Fruit fly (Drosophila melanogaster): Measurements from ENCODE around the gene CG17202.

The CG17202 gene

dm6 chr3R:12384274-12384673 is 38.3 kb upstream of the CG17202 start:
- no peak for TF ChIP-seq h (optimal IDR thresholded peaks at IDR 0.05)
- TF ChIP-seq ttk (optimal IDR thresholded peaks at IDR 0.05) = no peak
- TF ChIP-seq psq (optimal IDR thresholded peaks at IDR 0.05) = no peak
- TF ChIP-seq insv (optimal IDR thresholded peaks at IDR 0.05) = no peak
- TF ChIP-seq Sin3A (optimal IDR thresholded peaks at IDR 0.05) = no peak
- TF ChIP-seq Myc (optimal IDR thresholded peaks at IDR 0.05) = no peak

DNA sequence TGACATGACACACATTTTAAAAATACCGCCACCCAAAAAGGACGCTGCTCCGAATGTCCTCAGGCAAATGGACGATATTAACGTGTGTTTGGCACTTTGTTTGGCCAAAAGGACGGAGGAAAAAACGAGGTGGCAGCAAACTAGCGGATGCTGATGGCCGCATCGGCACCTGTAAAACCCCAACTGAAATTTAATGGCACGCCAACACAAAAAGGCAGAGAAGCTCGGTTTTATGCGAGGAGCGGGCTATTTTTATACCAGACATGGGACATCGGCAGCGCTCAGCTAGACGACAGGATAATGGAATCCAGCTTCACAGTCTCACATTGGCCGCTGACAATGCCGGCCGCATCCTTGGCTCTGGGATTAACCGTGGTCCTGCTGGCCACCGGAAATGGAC is 36.6 kb upstream of the CG17202 start, which contains the start of gene Sol1:
Sol1 (plus strand) TSS at position 301 of the 400 bp plus-strand sequence.
- TF ChIP-seq Myc (optimal IDR thresholded peaks at IDR 0.05) (no peak), insv (optimal IDR thresholded peaks at IDR 0.05) (no peak), psq (optimal IDR thresholded peaks at IDR 0.05) (no peak), h (optimal IDR thresholded peaks at IDR 0.05) (no peak), Sin3A (optimal IDR thresholded peaks at IDR 0.05) (no peak), ttk (optimal IDR thresholded peaks at IDR 0.05) (no peak)

- no peak for TF ChIP-seq insv (optimal IDR thresholded peaks at IDR 0.05)
- TF ChIP-seq Myc (optimal IDR thresholded peaks at IDR 0.05) = no peak
- no peak for TF ChIP-seq ttk (optimal IDR thresholded peaks at IDR 0.05)
- no peak for TF ChIP-seq psq (optimal IDR thresholded peaks at IDR 0.05)
- TF ChIP-seq Sin3A (optimal IDR thresholded peaks at IDR 0.05) = no peak
- no peak for TF ChIP-seq h (optimal IDR thresholded peaks at IDR 0.05)
Observed at dm6 chr3R:12386965-12387364, 35.6 kb upstream of the CG17202 start, which contains the start of gene CG33098. Gene CG33098, plus strand, starts transcription at chr3R:12387188.

- TF ChIP-seq h (optimal IDR thresholded peaks at IDR 0.05) = no peak
- TF ChIP-seq Sin3A (optimal IDR thresholded peaks at IDR 0.05) = no peak
- TF ChIP-seq ttk (optimal IDR thresholded peaks at IDR 0.05) = no peak
- TF ChIP-seq Myc (optimal IDR thresholded peaks at IDR 0.05) = no peak
- no peak for TF ChIP-seq insv (optimal IDR thresholded peaks at IDR 0.05)
- no peak for TF ChIP-seq psq (optimal IDR thresholded peaks at IDR 0.05)
Observed at dm6 chr3R:12395880-12396279, 26.7 kb upstream of the CG17202 start, which contains the start of the genes CG10096 and CG10097. Gene CG10096, minus strand, starts transcription at chr3R:12395980. Gene CG10097, minus strand, starts transcription at chr3R:12395980.

dm6 chr3R:12398054-12398453 is 24.5 kb upstream of the CG17202 start:
- TF ChIP-seq psq (optimal IDR thresholded peaks at IDR 0.05) (no peak), Myc (optimal IDR thresholded peaks at IDR 0.05) (no peak), Sin3A (optimal IDR thresholded peaks at IDR 0.05) (no peak), h (optimal IDR thresholded peaks at IDR 0.05) (no peak), insv (optimal IDR thresholded peaks at IDR 0.05) (no peak), ttk (optimal IDR thresholded peaks at IDR 0.05) (no peak)

dm6 chr3R:12398620-12399247 is 23.8 kb upstream of the CG17202 start, which contains the start of gene Cyp9f3:
Gene Cyp9f3, minus strand, starts transcription at chr3R:12398929.
- TF ChIP-seq h (optimal IDR thresholded peaks at IDR 0.05) (no peak), ttk (optimal IDR thresholded peaks at IDR 0.05) (no peak), insv (optimal IDR thresholded peaks at IDR 0.05) (no peak), psq (optimal IDR thresholded peaks at IDR 0.05) (no peak), Myc (optimal IDR thresholded peaks at IDR 0.05) (no peak), Sin3A (optimal IDR thresholded peaks at IDR 0.05) (no peak)

DNA sequence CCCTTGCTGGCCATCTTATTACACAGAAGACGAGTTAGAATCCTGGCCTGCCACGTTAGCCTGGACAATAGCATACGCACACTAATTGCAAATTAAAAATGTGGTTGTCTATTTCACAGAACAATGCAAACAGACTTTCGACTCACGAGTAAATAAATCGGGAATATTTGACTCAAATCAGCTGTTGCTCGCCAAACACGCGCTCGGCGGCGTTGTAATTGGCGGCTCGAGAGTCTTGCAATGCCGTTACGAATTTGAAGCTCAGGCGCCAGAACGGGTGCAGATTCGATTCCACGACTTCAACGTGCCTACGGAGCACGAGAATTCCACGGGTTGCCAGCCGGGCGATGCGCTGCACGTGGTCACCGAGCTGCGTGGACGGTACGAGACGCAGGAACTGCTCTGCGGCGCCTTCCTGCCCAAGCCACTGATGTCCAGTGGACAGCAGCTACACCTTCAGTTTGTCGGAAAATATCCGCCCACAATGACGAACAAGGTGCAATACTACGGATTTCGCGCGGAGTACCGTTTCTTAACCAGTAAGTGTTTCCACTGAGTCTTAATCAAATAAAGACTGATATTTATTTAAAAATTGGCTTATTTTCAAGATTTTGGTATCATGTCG is 20.8 kb upstream of the CG17202 start, which contains the start of gene DNAlig3:
DNAlig3 (minus strand) TSS at position 168 of the 625 bp plus-strand sequence.
- TF ChIP-seq psq (optimal IDR thresholded peaks at IDR 0.05) = no peak
- TF ChIP-seq insv (optimal IDR thresholded peaks at IDR 0.05) = peak; percentile 84

DNA sequence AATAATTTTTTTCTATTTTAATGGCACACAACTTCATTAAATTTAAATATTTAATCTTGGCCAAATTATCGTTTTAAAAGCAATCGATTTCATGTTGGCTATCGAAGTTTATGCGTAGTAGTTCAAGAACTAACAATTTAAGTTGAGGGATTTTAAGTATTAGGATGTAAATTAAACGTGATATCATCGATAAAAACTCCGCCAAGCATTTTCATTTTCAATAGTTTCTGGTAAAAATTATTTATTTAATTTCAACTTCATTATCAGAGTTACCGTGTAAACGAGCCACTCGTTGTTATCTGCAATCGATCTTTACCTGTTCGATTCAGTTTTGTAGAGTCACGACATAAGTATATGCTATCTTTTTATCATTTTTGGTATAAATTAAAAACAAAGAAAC is 19.6 kb upstream of the CG17202 start:
- TF ChIP-seq psq (optimal IDR thresholded peaks at IDR 0.05) (no peak), h (optimal IDR thresholded peaks at IDR 0.05) (no peak), ttk (optimal IDR thresholded peaks at IDR 0.05) (no peak), Sin3A (optimal IDR thresholded peaks at IDR 0.05) (no peak), insv (optimal IDR thresholded peaks at IDR 0.05) (no peak), Myc (optimal IDR thresholded peaks at IDR 0.05) (no peak)

- no peak for TF ChIP-seq insv (optimal IDR thresholded peaks at IDR 0.05)
- TF ChIP-seq Sin3A (optimal IDR thresholded peaks at IDR 0.05) = no peak
- TF ChIP-seq Myc (optimal IDR thresholded peaks at IDR 0.05) = no peak
- TF ChIP-seq ttk (optimal IDR thresholded peaks at IDR 0.05) = no peak
- TF ChIP-seq h (optimal IDR thresholded peaks at IDR 0.05) = no peak
- TF ChIP-seq psq (optimal IDR thresholded peaks at IDR 0.05) = no peak
Observed at dm6 chr3R:12405134-12405533, 17.4 kb upstream of the CG17202 start.

dm6 chr3R:12405928-12406234 is 16.7 kb upstream of the CG17202 start, which contains the start of gene Cyp9f2:
Gene Cyp9f2, minus strand, starts transcription at chr3R:12406028.
- TF ChIP-seq psq (optimal IDR thresholded peaks at IDR 0.05) (no peak), h (optimal IDR thresholded peaks at IDR 0.05) (no peak), Myc (optimal IDR thresholded peaks at IDR 0.05) (no peak), ttk (optimal IDR thresholded peaks at IDR 0.05) (no peak), Sin3A (optimal IDR thresholded peaks at IDR 0.05) (no peak)

dm6 chr3R:12406235-12407196 is 16.1 kb upstream of the CG17202 start, which contains the start of gene CG5167:
Gene CG5167, plus strand, starts transcription at chr3R:12406532.
- TF ChIP-seq psq (optimal IDR thresholded peaks at IDR 0.05) (no peak), Sin3A (optimal IDR thresholded peaks at IDR 0.05) (no peak), ttk (optimal IDR thresholded peaks at IDR 0.05) (no peak), insv (optimal IDR thresholded peaks at IDR 0.05) (no peak), h (optimal IDR thresholded peaks at IDR 0.05) (no peak), Myc (optimal IDR thresholded peaks at IDR 0.05) (no peak)
